Worm (Caenorhabditis elegans) whole organism, young adult: ENCODE data around the gene Y39B6A.33.

Experiments used
- B0336.3 ChIP-seq: fragments of 200-800 bp; sonication (Bioruptor generic); IDR thresholded peaks from 2 replicates; pipeline ENCODE4 v1.3.6; 2022; ENCODE audit warnings: missing genetic modification characterization, missing compliant biosample characterization
- F23B12.7 ChIP-seq: sonication (generic microtip); optimal IDR thresholded peaks from 2 replicates; lab custom pipeline; 2017; ENCODE audit warnings: missing genetic modification characterization, mild to moderate bottlenecking, missing compliant biosample characterization, antibody characterized with exemption, moderate library complexity; ENCODE audit not compliant: insufficient read depth
- F33H1.4 ChIP-seq: fragments of 200-800 bp; sonication (Bioruptor generic); IDR thresholded peaks from 2 replicates; pipeline ENCODE4 v1.3.6; 2022; ENCODE audit warnings: missing genetic modification reagents, missing genetic modification characterization, missing compliant biosample characterization
- F39B2.1 ChIP-seq: fragments of 200-800 bp; sonication (Bioruptor generic); IDR thresholded peaks from 2 replicates; pipeline ENCODE4 v1.3.6; 2022; ENCODE audit warnings: missing genetic modification reagents, missing genetic modification characterization, missing compliant biosample characterization
- F57A8.1 ChIP-seq: fragments of 200-800 bp; sonication (Bioruptor generic); optimal IDR thresholded peaks from 2 replicates; lab custom pipeline; 2018; ENCODE audit warnings: mild to moderate bottlenecking, missing genetic modification characterization, moderate library complexity, missing compliant biosample characterization
- F57C9.4 ChIP-seq: sonication (generic microtip); optimal IDR thresholded peaks from 2 replicates; lab custom pipeline; 2017; ENCODE audit warnings: mild to moderate bottlenecking, missing genetic modification characterization, missing compliant biosample characterization
- T07F8.4 ChIP-seq: sonication (generic microtip); optimal IDR thresholded peaks from 2 replicates; lab custom pipeline; 2016; ENCODE audit warnings: mild to moderate bottlenecking, missing genetic modification characterization, moderate library complexity, missing compliant biosample characterization
- Y67H2A.10 ChIP-seq: fragments of 200-800 bp; sonication (Bioruptor generic); conservative IDR thresholded peaks from 2 replicates; pipeline ENCODE4 v1.3.6; 2022; ENCODE audit warnings: missing genetic modification reagents, missing genetic modification characterization, missing compliant biosample characterization
- Y95B8A.8 ChIP-seq: fragments of 200-800 bp; sonication (Bioruptor generic); IDR thresholded peaks from 2 replicates; pipeline ENCODE4 v1.3.6; 2022; ENCODE audit warnings: missing genetic modification reagents, missing genetic modification characterization, missing compliant biosample characterization
- attf-5 ChIP-seq: fragments of 200-800 bp; sonication (Bioruptor generic); optimal IDR thresholded peaks from 2 replicates; lab custom pipeline; 2018; ENCODE audit warnings: mild to moderate bottlenecking, missing genetic modification characterization, missing compliant biosample characterization
- attf-6 ChIP-seq: fragments of 200-800 bp; sonication (Bioruptor generic); IDR thresholded peaks from 2 replicates; pipeline ENCODE4 v1.3.6; 2022; ENCODE audit warnings: missing genetic modification reagents, missing genetic modification characterization, missing compliant biosample characterization
- ccch-3 ChIP-seq: fragments of 200-800 bp; sonication (Bioruptor generic); optimal IDR thresholded peaks from 2 replicates; lab custom pipeline; 2018; ENCODE audit warnings: mild to moderate bottlenecking, missing genetic modification characterization, missing compliant biosample characterization
- cebp-1 ChIP-seq, 2 experiments: fragments of 200-800 bp in 1 of 2; sonication (Bioruptor generic) in 1 of 2; sonication (generic microtip) in 1 of 2; IDR thresholded peaks in 1 of 2; optimal IDR thresholded peaks in 1 of 2; 2 replicates each; pipeline versions ENCODE4 v1.3.6 to Lab custom; 2017 to 2022; ENCODE audit warnings: missing compliant biosample characterization in 2 of 2, missing genetic modification characterization in 2 of 2, mild to moderate bottlenecking in 1 of 2, missing genetic modification reagents in 1 of 2, moderate library complexity in 1 of 2
- ceh-100 ChIP-seq: fragments of 200-800 bp; sonication (Bioruptor generic); IDR thresholded peaks from 2 replicates; pipeline ENCODE4 v1.3.6; 2022; ENCODE audit warnings: missing genetic modification reagents, missing genetic modification characterization, missing compliant biosample characterization
- ceh-58 ChIP-seq: fragments of 200-800 bp; sonication (Bioruptor generic); IDR thresholded peaks from 2 replicates; pipeline ENCODE4 v1.3.6; 2022; ENCODE audit warnings: missing genetic modification characterization, missing compliant biosample characterization
- ceh-79 ChIP-seq: sonication (generic microtip); optimal IDR thresholded peaks from 2 replicates; lab custom pipeline; 2017; ENCODE audit warnings: mild to moderate bottlenecking, missing genetic modification characterization, missing compliant biosample characterization
- ceh-91 ChIP-seq: fragments of 200-800 bp; sonication (Bioruptor generic); IDR thresholded peaks from 2 replicates; pipeline ENCODE4 v1.3.6; 2022; ENCODE audit warnings: missing genetic modification reagents, missing genetic modification characterization, missing compliant biosample characterization
- dpff-1 ChIP-seq: sonication (generic microtip); optimal IDR thresholded peaks from 2 replicates; lab custom pipeline; 2017; ENCODE audit warnings: mild to moderate bottlenecking, missing genetic modification characterization, missing compliant biosample characterization
- efl-1 ChIP-seq: fragments of 150-350 bp; optimal IDR thresholded peaks from 2 replicates; lab custom pipeline; 2014; ENCODE audit warnings: missing biosample characterization, missing genetic modification reagents, missing genetic modification characterization
- egl-44 ChIP-seq: fragments of 200-800 bp; sonication (Bioruptor generic); IDR thresholded peaks from 2 replicates; pipeline ENCODE4 v1.3.6; 2022; ENCODE audit warnings: missing genetic modification reagents, missing genetic modification characterization, missing compliant biosample characterization
- fkh-3 ChIP-seq: sonication (generic microtip); optimal IDR thresholded peaks from 2 replicates; lab custom pipeline; 2016; ENCODE audit warnings: mild to moderate bottlenecking, missing genetic modification characterization, missing compliant biosample characterization
- gei-17 ChIP-seq: fragments of 200-800 bp; sonication (Bioruptor generic); optimal IDR thresholded peaks from 2 replicates; lab custom pipeline; 2018; ENCODE audit warnings: mild to moderate bottlenecking, missing genetic modification characterization, missing compliant biosample characterization
- hrde-1 ChIP-seq: sonication (generic microtip); optimal IDR thresholded peaks from 2 replicates; lab custom pipeline; 2016; ENCODE audit warnings: missing genetic modification characterization, mild to moderate bottlenecking, missing compliant biosample characterization, moderate library complexity, missing genotype, missing genetic modification reagents, borderline replicate concordance
- hsf-1 ChIP-seq: fragments of 200-800 bp; sonication (Bioruptor generic); IDR thresholded peaks from 2 replicates; pipeline ENCODE4 v1.3.6; 2022; ENCODE audit warnings: missing genetic modification reagents, missing genetic modification characterization, missing compliant biosample characterization
- lag-1 ChIP-seq: fragments of 200-800 bp; sonication (Bioruptor generic); IDR thresholded peaks from 2 replicates; pipeline ENCODE4 v1.3.6; 2022; ENCODE audit warnings: missing genetic modification reagents, missing genetic modification characterization, missing compliant biosample characterization
- let-607 ChIP-seq, 2 experiments: fragments of 200-800 bp in 1 of 2; sonication (Bioruptor generic) in 1 of 2; sonication (generic microtip) in 1 of 2; optimal IDR thresholded peaks; 2 replicates each; lab custom pipeline; 2016 to 2018; ENCODE audit warnings: mild to moderate bottlenecking in 2 of 2, missing compliant biosample characterization in 2 of 2, missing genetic modification characterization in 2 of 2, moderate library complexity in 2 of 2, missing genotype in 1 of 2
- lin-40 ChIP-seq: sonication (generic microtip); optimal IDR thresholded peaks from 2 replicates; lab custom pipeline; 2016; ENCODE audit warnings: missing genetic modification characterization, mild to moderate bottlenecking, missing compliant biosample characterization, missing genotype, missing genetic modification reagents
- lin-54 ChIP-seq: fragments of 200-800 bp; sonication (Bioruptor generic); optimal IDR thresholded peaks from 2 replicates; lab custom pipeline; 2018; ENCODE audit warnings: mild to moderate bottlenecking, missing genetic modification characterization, missing compliant biosample characterization
- nfya-2 ChIP-seq: fragments of 200-800 bp; sonication (Bioruptor generic); IDR thresholded peaks from 2 replicates; pipeline ENCODE4 v1.3.6; 2022; ENCODE audit warnings: missing genetic modification reagents, missing genetic modification characterization, missing compliant biosample characterization
- nfyb-1 ChIP-seq: fragments of 200-800 bp; sonication (Bioruptor generic); IDR thresholded peaks from 2 replicates; pipeline ENCODE4 v1.3.6; 2022; ENCODE audit warnings: missing genetic modification reagents, missing genetic modification characterization, missing compliant biosample characterization
- nhr-179 ChIP-seq: sonication (generic microtip); optimal IDR thresholded peaks from 2 replicates; lab custom pipeline; 2016; ENCODE audit warnings: mild to moderate bottlenecking, missing genetic modification characterization, missing compliant biosample characterization
- nhr-80 ChIP-seq: sonication (generic microtip); optimal IDR thresholded peaks from 2 replicates; lab custom pipeline; 2016; ENCODE audit warnings: missing genetic modification characterization, missing compliant biosample characterization
- pha-4 ChIP-seq: fragments of 150-350 bp; sonication (generic microtip); optimal IDR thresholded peaks from 2 replicates; lab custom pipeline; 2014; ENCODE audit warnings: missing biosample characterization, missing genetic modification reagents, missing genetic modification characterization
- repo-1 ChIP-seq: sonication (generic microtip); optimal IDR thresholded peaks from 2 replicates; lab custom pipeline; 2017; ENCODE audit warnings: mild to moderate bottlenecking, missing genetic modification characterization, missing compliant biosample characterization
- snpc-1.1 ChIP-seq: sonication (generic microtip); optimal IDR thresholded peaks from 2 replicates; lab custom pipeline; 2017; ENCODE audit warnings: missing genetic modification characterization, mild to moderate bottlenecking, missing compliant biosample characterization, antibody characterized with exemption, moderate library complexity, missing genotype, missing genetic modification reagents; ENCODE audit not compliant: insufficient read depth
- unc-130 ChIP-seq: sonication (generic microtip); optimal IDR thresholded peaks from 2 replicates; lab custom pipeline; 2016; ENCODE audit warnings: missing genetic modification reagents, missing genetic modification characterization, missing compliant biosample characterization
- ztf-18 ChIP-seq: sonication (generic microtip); optimal IDR thresholded peaks from 2 replicates; lab custom pipeline; 2016; ENCODE audit warnings: missing genotype, mild to moderate bottlenecking, missing genetic modification characterization, missing compliant biosample characterization
- ztf-25 ChIP-seq: fragments of 200-800 bp; sonication (Bioruptor generic); IDR thresholded peaks from 2 replicates; pipeline ENCODE4 v1.3.6; 2022; ENCODE audit warnings: missing genetic modification reagents, missing genetic modification characterization, missing compliant biosample characterization
- ztf-26 ChIP-seq: sonication (generic microtip); optimal IDR thresholded peaks from 2 replicates; lab custom pipeline; 2017; ENCODE audit warnings: missing genetic modification characterization, missing compliant biosample characterization

The Y39B6A.33 gene

DNA sequence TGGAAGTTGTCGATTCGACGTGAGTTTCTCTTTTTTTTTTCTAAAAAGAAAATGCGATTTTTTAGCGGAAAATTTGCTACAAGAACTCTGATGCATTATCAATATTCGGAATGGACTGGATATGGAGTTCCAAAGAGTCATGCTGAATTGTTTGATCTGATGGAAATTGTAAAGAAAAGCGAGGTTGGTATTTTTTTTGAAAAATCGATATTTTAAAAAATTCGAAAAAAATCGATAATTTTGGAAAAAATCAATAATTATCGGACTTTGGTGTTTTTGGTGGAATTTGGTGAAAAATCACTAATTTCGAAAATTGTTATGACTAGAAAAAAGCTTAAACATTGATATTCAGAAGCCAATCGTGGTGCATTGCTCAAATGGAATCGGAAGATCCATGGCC, 17.5 kb downstream of the Y39B6A.33 start:
- TF ChIP-seq lin-40 (tag; lab: Kevin White, UChicago) = no peak

- TF ChIP-seq attf-5 (GFP tag; lab: Kevin White, UChicago) (no peak), ccch-3 (no peak), ceh-58 (no peak), Y67H2A.10 (no peak), ztf-25 (GFP tag; lab: Robert Waterston, UW) (no peak), ceh-79 (tag; lab: Kevin White, UChicago) (no peak), dpff-1 (tag; lab: Kevin White, UChicago) (no peak), attf-6 (GFP tag; lab: Robert Waterston, UW) (no peak), let-607 (tag; optimal IDR thresholded peaks at IDR 0.05; lab: Kevin White, UChicago) (no peak)
Measured at ce11 chrV:19024683-19025082, 22.9 kb downstream of the Y39B6A.33 start, which contains the start of gene Y39B6A.29. TSS of gene Y39B6A.29 (minus strand) at chrV:19024783.

ce11 chrV:19026163-19026562, 24.4 kb downstream of the Y39B6A.33 start, which contains the start of gene Y39B6A.25:
TSS of gene Y39B6A.25 (plus strand) at chrV:19026463.
- TF ChIP-seq hrde-1 (tag; lab: Kevin White, UChicago) (no peak), lin-54 (GFP tag; lab: Kevin White, UChicago) (no peak), F57A8.1 (no peak), F33H1.4 (GFP tag; lab: Robert Waterston, UW) (no peak), B0336.3 (GFP tag; lab: Robert Waterston, UW) (no peak), nfya-2 (GFP tag; lab: Robert Waterston, UW) (no peak), cebp-1 (GFP tag; IDR thresholded peaks at IDR 0.05; lab: Robert Waterston, UW) (no peak), cebp-1 (tag; optimal IDR thresholded peaks at IDR 0.05; lab: Kevin White, UChicago) (no peak), unc-130 (GFP tag; lab: Kevin White, UChicago) (no peak), attf-5 (GFP tag; lab: Kevin White, UChicago) (no peak), T07F8.4 (tag; lab: Kevin White, UChicago) (no peak), hsf-1 (GFP tag; lab: Robert Waterston, UW) (no peak), nhr-179 (tag; lab: Kevin White, UChicago) (no peak), gei-17 (GFP tag; lab: Kevin White, UChicago) (no peak), snpc-1.1 (tag; lab: Kevin White, UChicago) (no peak)

- no peak for TF ChIP-seq fkh-3
- no peak for TF ChIP-seq ztf-26 (tag; lab: Kevin White, UChicago)
- TF ChIP-seq ceh-100 (GFP tag; lab: Robert Waterston, UW) = no peak
- no peak for TF ChIP-seq ceh-91 (GFP tag; lab: Robert Waterston, UW)
- no peak for TF ChIP-seq ztf-18
- no peak for TF ChIP-seq Y95B8A.8
- TF ChIP-seq efl-1 (GFP tag; lab: Kevin White, UChicago) = no peak
- TF ChIP-seq repo-1 = no peak
- TF ChIP-seq F23B12.7 (tag; lab: Kevin White, UChicago) = no peak
- TF ChIP-seq F39B2.1 (GFP tag; lab: Robert Waterston, UW) = no peak
- TF ChIP-seq nhr-80 (tag; lab: Kevin White, UChicago) = no peak
- no peak for TF ChIP-seq lag-1 (GFP tag; lab: Robert Waterston, UW)
- TF ChIP-seq egl-44 (GFP tag; lab: Robert Waterston, UW) = no peak
- TF ChIP-seq pha-4 (tag; lab: Kevin White, UChicago) = no peak
- TF ChIP-seq nfyb-1 (GFP tag; lab: Robert Waterston, UW) = no peak
- TF ChIP-seq F57C9.4 (tag; lab: Kevin White, UChicago) = no peak
Measured at ce11 chrV:19027338-19027737, 25.6 kb downstream of the Y39B6A.33 start.
